Worm (Caenorhabditis elegans): ENCODE measurements around the gene Y38H6C.15.

ce11 chrV:20573392-20573791, 37.3 kb upstream of the Y38H6C.15 start, which contains the start of gene F26F2.5:
- TF ChIP-seq klf-2 (GFP tag; conservative IDR thresholded peaks at IDR 0.05) (no peak), flt-1 (GFP tag; IDR thresholded peaks at IDR 0.05) (no peak), med-1 (GFP tag; optimal IDR thresholded peaks at IDR 0.05; ENCODE audit: insufficient read depth) (no peak), cog-1 (tag; optimal IDR thresholded peaks at IDR 0.05) (no peak), ztf-29 (GFP tag; IDR thresholded peaks at IDR 0.05) (no peak)
